Worm (Caenorhabditis elegans) whole organism, L4/young adult: ENCODE results near the gene ZK632.12.

Source experiments
- W03F9.2 ChIP-seq: fragments of 150-350 bp; optimal IDR thresholded peaks from 2 replicates; lab custom pipeline; 2014; ENCODE audit warnings: missing biosample characterization, missing genetic modification characterization
- dao-5 ChIP-seq: sonication (generic microtip); optimal IDR thresholded peaks from 2 replicates; lab custom pipeline; 2016; ENCODE audit warnings: missing genotype, missing genetic modification characterization, moderate library complexity, missing compliant biosample characterization
- him-1 ChIP-seq: sonication (generic microtip); optimal IDR thresholded peaks from 2 replicates; lab custom pipeline; 2016; ENCODE audit warnings: missing genotype, missing genetic modification reagents, missing genetic modification characterization, missing compliant biosample characterization

Gene ZK632.12

DNA sequence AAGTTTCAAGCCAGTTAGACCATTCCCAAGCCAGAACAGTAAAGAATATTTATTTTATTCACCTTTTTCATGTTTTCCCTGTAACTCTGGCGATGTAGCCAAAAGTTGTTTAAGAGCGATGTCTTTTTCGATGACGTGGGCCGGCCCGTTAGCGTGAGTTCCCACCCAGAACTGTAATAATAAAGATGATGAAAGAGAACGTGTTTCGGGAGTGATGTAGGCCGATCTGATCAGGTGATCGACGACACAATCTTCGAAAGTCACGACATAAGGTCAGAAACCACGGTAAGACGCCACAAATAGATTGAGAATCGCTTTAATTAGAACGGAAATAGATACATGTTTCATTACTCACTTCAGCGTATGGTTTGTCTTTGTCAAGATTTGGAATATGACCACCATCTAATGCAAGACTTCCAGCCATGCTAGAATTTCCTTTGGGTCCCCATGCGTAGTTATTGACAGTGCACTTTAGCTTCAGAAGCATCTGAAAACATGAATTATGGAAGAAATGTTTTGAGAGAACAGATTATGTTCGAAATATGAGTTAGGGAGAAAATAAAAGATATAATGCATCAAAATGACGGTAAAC is 23.5 kb upstream of the ZK632.12 start, which contains the start of gene ZK632.4:
Gene ZK632.4, minus strand, starts transcription at position 487 of the 592 bp plus-strand sequence.
- no peak for TF ChIP-seq W03F9.2 (tag; lab: Kevin White, UChicago)
- TF ChIP-seq dao-5: no peak
- no peak for TF ChIP-seq him-1

- no peak for TF ChIP-seq W03F9.2 (tag; lab: Kevin White, UChicago)
- TF ChIP-seq him-1: no peak
- no peak for TF ChIP-seq dao-5
Observed at ce11 chrIII:9807560-9808046, 23.0 kb upstream of the ZK632.12 start.

DNA sequence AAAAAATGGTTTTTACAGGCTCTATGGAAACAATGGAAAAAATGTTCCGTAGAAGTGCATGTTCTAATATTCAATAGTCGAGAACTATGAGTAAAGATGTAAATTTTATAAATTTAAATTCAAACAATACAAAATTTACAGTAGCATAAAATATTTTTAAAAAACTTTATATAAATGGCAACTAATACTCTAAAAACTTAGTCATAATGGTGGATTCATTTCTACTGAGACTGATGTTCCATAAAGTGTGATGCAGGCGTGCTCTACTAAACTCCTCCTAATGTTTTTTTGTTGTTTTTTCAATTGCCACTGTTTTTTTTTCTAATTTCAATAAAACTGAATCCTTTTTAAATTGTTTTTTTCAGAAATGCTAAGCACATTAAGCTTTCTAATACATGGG is 22.4 kb upstream of the ZK632.12 start, which contains the start of gene gtap-2:
Gene gtap-2, plus strand, starts transcription at position 366 of the 400 bp plus-strand sequence.
- peak; percentile 56 for TF ChIP-seq W03F9.2 (tag; lab: Kevin White, UChicago)
- TF ChIP-seq dao-5: no peak
- no peak for TF ChIP-seq him-1

DNA sequence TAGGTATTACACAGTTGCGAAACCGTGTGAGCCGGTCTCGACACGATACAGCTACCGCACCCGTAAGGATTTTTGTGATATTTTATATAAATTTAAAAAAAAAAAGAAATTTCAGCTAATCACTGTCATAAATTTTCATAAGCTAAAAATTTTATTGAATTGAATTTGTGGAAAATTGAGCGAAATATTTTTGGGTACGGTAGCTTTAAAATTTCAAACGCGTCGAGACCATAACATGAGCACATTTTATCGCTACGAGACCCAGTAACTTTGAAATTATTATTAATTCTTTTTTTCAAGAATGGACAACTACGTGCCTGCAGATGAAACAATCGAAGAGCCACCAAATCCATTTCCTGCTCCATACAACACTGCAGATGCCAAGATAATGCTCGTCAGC is 17.5 kb upstream of the ZK632.12 start, which contains the start of gene ZK632.14:
Gene ZK632.14, plus strand, starts transcription at position 301 of the 400 bp plus-strand sequence.
- TF ChIP-seq him-1: no peak
- no peak for TF ChIP-seq dao-5

ce11 chrIII:9817087-9817612 is 13.5 kb upstream of the ZK632.12 start, which contains the start of gene cnx-1:
Gene cnx-1 (minus strand): TSS chrIII:9817137.
- TF ChIP-seq dao-5 (no peak), him-1 (no peak), W03F9.2 (tag; lab: Kevin White, UChicago) (no peak)

ce11 chrIII:9817894-9818293 is 12.7 kb upstream of the ZK632.12 start:
- no peak for TF ChIP-seq dao-5
- peak; percentile 61 for TF ChIP-seq W03F9.2 (tag; lab: Kevin White, UChicago)

DNA sequence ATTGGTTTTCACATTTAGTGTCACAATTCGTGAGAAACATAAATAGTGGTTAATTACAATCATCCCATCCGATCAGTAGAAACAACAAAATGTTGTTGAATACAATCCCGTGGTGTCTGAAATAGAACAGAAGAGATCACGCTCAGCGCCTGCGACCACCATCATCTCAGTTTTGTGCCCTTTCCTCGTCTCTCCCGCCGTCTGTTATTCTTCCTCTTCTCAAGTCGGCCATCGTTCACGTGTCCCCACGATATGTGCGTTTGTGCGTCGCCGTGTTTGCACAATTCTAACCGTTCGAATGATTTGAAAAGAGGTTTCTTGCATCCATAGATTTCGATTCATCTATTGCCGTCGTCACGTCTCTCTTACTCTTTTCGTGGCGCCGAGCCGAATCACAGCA is 11.8 kb upstream of the ZK632.12 start, which contains the start of gene panl-3:
Gene panl-3, plus strand, starts transcription at position 294 of the 400 bp plus-strand sequence.
- no peak for TF ChIP-seq W03F9.2 (tag; lab: Kevin White, UChicago)

ce11 chrIII:9822942-9823341 is 7.7 kb upstream of the ZK632.12 start, which contains the start of gene arl-5:
Gene arl-5 (plus strand): TSS chrIII:9823242.
- no peak for TF ChIP-seq him-1
- no peak for TF ChIP-seq W03F9.2 (tag; lab: Kevin White, UChicago)
- no peak for TF ChIP-seq dao-5

- no peak for TF ChIP-seq him-1
- no peak for TF ChIP-seq dao-5
- TF ChIP-seq W03F9.2 (tag; lab: Kevin White, UChicago): no peak
Observed at ce11 chrIII:9823748-9824147, 6.9 kb upstream of the ZK632.12 start.

DNA sequence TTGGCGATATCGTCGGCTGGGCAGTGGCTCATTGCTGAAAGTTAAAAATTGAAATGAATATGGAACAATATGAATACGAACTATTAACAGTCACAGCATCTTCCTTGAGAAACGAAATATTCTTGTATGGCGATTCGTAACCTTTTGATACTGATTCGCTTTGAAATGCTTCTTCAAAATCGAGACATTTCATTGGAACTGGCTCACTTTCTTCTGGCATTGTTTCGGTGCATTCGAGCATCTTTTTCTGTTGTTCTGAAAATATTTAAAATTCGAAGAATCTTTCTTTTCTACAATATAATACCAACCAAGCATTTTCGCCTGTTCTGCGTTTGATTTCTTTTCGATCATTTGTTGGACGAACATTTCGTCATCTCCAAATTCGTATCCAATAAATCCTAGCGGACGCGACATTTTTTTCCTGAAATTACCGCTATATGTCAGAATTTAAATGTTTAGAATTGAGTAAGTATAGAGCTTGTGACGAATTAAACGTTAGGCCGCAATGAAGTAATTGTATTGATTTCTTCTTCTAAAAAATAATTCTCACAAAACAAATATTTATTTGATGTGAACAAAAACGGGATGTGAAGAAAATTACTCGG is 6.2 kb upstream of the ZK632.12 start, which contains the start of gene lin-52:
Gene lin-52, minus strand, starts transcription at position 421 of the 605 bp plus-strand sequence.
- no peak for TF ChIP-seq dao-5
- no peak for TF ChIP-seq W03F9.2 (tag; lab: Kevin White, UChicago)
- TF ChIP-seq him-1: no peak

DNA sequence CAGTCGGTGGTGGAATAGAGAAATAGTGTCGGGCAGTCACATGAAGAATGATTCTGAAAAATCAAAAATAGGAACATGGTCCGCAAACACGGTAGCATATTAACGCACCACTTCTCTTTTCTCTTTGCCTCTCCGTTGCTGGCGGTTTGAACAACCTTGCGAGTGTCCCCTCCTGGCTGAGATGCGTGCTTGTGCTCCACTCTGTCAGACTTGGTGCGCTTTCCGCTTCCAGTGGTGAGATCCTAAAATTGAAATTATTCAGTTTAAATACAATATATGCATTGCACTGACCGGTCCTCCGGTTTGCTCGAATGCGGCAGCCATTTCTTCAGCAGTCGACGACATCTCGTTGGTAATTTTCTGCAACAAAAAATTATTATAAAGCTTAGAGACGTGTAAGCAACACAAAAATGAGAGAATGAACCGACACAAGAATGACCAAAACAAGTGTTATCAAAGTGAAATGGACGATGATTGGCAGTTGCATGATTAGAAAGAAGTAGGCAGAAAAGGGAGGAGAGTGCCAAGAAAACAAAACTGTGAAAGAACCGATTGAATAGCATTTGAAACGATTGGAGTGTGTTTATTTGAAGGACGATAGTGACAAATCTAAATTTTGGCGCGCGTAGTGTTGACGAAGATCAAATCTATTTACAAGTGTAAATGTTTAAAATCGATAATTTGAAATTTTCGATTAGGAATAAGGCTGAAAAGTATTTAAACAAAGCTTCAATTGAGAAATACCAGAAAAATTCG is 5.4 kb upstream of the ZK632.12 start, which contains the start of gene ZK632.9:
Gene ZK632.9, minus strand, starts transcription at position 360 of the 756 bp plus-strand sequence.
- TF ChIP-seq W03F9.2 (tag; lab: Kevin White, UChicago) (no peak), dao-5 (no peak), him-1 (no peak)

DNA sequence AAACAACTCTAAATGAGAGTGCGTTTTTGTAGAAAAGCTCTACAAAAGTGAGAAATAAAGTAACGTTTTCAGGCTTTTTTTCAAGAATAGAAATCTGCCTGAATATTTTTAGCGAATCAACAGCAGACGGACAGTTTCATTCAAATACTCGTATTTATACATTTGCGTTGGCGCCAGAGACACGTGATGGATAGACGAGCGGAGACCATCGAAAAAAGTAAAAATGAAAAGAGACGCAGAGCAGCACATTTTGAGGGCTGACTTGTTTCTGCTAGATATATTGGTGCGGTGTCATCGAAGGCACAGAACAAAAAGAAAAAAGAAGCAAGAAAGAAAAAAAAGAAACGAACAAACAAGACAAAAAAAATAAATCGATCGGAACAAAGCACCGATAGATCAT is 4.6 kb upstream of the ZK632.12 start:
- TF ChIP-seq dao-5 (no peak), him-1 (no peak), W03F9.2 (tag; lab: Kevin White, UChicago) (no peak)

- TF ChIP-seq him-1 (no peak), W03F9.2 (tag; lab: Kevin White, UChicago) (peak; percentile 85)
Observed at ce11 chrIII:9827163-9827951, 3.2 kb upstream of the ZK632.12 start, which contains the start of the genes ZK632.10 and ZK632.11. Gene ZK632.10 (minus strand): TSS chrIII:9827722. Gene ZK632.11 (plus strand): TSS chrIII:9827915.
